Worm (Caenorhabditis elegans): ENCODE measurements around the gene C45G9.5.

- TF ChIP-seq him-1 (tag; optimal IDR thresholded peaks at IDR 0.05) (no peak), dao-5 (tag; optimal IDR thresholded peaks at IDR 0.05) (no peak)
Observed at ce11 chrIII:5002231-5002630, 45.7 kb upstream of the C45G9.5 start, which contains the start of gene R144.10.
